Fruit fly (Drosophila melanogaster): ENCODE results near the gene Mdh1.
A peak's percentile ranks its signal among the peaks of the same experiment; 100 is the strongest.

Gene Mdh1

DNA sequence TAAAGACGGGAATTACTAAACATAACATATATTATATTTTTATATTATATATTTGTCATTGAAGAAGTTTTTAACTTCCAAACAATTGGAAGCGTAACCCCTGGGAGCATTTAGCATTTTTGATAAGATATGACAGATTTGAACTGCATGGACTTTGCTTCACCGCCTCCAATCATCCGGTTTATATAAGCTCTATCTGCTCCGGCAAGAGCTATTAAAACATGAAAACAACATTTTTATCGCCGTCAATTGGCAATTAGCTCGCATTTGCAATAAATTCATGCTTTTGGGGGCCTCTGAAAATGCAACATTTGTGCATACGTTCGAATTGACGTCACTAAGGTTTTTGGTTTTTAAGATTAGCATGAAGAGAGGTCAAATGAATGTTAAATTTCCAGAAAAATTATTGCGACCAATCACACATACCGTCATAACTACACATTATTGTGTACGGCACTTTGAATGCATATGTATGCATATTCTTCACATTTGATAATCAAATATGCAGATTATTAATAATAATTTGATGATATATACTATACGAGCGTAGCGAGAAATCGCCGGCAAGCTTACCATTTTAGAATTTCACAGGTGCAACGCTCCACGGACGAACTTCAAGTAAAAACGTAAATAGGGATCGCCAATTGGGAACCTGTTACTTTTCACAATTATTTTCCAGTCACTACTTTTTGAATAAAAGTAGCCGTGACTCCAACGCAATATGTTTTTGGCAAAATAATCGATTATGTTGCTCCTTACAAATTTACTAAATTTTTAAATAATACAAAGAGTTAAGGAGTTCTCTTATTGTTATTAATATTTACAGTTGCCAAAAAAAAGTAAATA, at the start of gene Mdh1:
Mdh1 (minus strand) TSS at position 691 of the 846 bp plus-strand sequence.
- TF ChIP-seq Crg-1 (GFP tag; optimal IDR thresholded peaks at IDR 0.05) (no peak), kay (GFP tag; ENCODE audit: borderline replicate concordance) (peak; percentile 79), CG33017 (tag; optimal IDR thresholded peaks at IDR 0.05) (peak; percentile 25), bab1 (GFP tag; optimal IDR thresholded peaks at IDR 0.05) (peak; percentile 32), Mnt (GFP tag; optimal IDR thresholded peaks at IDR 0.05) (peak; percentile 28), CG11617 (GFP tag; optimal IDR thresholded peaks at IDR 0.05) (peak; percentile 5), CG12768 (GFP tag; optimal IDR thresholded peaks at IDR 0.05) (peak; percentile 19), CG7045 (GFP tag; optimal IDR thresholded peaks at IDR 0.05) (no peak)

DNA sequence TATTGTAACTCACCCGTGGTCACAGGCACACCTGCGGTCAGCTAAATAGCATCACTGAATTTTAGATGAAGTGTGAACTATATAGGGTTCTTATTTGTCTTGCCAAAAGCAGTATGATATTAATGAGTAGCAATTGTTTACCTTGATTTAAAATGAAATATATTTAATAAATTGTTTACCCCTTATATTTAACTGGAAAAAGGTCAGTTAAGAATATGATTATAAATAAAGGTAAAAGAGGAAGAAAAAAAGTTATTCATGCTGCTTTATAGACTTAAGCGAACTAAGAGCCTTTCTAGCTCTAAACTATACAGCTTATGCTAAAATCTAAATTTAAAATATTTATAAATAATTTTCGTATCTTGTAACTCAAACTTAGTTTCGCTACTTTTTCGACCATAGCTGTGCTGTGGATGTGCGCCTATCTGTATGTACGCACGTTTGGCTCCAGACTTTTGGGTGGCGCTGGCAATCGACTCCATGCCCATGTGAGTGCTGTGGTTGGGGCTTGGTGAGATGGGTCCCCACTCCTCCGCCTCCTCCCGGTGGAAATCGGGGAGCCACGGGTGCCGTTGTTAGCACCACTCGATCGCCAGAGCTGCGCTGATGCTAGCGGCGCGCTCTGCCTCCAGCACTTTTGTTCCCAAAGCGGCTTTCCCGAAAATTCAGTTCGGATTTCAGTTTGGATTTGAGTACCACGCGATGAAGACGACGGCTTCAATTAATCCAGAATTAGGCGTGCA, 46.1 kb upstream of the Mdh1 start, which contains the start of gene loh:
loh (plus strand) TSS at position 487 of the 743 bp plus-strand sequence.
- TF ChIP-seq CG11617 (GFP tag; optimal IDR thresholded peaks at IDR 0.05), result no peak
- no peak for TF ChIP-seq Hr96 (GFP tag; optimal IDR thresholded peaks at IDR 0.05)
- TF ChIP-seq kay (GFP tag; ENCODE audit: borderline replicate concordance), result no peak
- no peak for TF ChIP-seq Crg-1 (GFP tag; optimal IDR thresholded peaks at IDR 0.05)

DNA sequence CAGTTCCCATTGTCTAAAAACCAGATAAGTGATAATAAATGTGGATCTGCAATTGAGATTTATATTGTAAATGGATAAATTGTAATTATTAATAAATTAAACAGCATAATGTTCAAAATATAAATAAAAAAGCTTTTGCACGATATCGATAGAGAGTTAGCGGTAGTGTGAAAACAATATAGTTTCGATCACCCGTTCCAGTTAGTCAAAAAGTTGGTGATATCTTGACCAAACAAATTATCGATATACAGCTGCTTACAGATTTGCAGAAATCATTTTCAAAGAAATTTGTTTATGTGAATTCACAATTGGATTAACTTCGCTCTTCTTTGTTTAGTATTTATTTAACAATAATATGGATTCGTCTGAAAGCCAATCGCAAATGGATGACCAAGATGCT, 43.0 kb upstream of the Mdh1 start, which contains the start of gene Nse4:
Nse4 (plus strand) TSS at position 267 of the 400 bp plus-strand sequence.
- TF ChIP-seq Hr96 (GFP tag; optimal IDR thresholded peaks at IDR 0.05) (no peak), CG11617 (GFP tag; optimal IDR thresholded peaks at IDR 0.05) (no peak), toe (GFP tag; optimal IDR thresholded peaks at IDR 0.05) (no peak), Crg-1 (GFP tag; optimal IDR thresholded peaks at IDR 0.05) (no peak), cnc (optimal IDR thresholded peaks at IDR 0.05) (no peak), ovo (GFP tag; optimal IDR thresholded peaks at IDR 0.05) (no peak), CG12768 (GFP tag; optimal IDR thresholded peaks at IDR 0.05) (no peak), Clk (GFP tag; optimal IDR thresholded peaks at IDR 0.05) (no peak), kay (GFP tag; ENCODE audit: borderline replicate concordance) (no peak), cic (GFP tag; optimal IDR thresholded peaks at IDR 0.05) (no peak), CG33017 (tag; optimal IDR thresholded peaks at IDR 0.05) (no peak), Mnt (GFP tag; optimal IDR thresholded peaks at IDR 0.05) (no peak), CG7045 (GFP tag; optimal IDR thresholded peaks at IDR 0.05) (no peak), tj (GFP tag; optimal IDR thresholded peaks at IDR 0.05) (no peak), pad (GFP tag; optimal IDR thresholded peaks at IDR 0.05) (no peak), bab1 (GFP tag; optimal IDR thresholded peaks at IDR 0.05) (no peak), CG1620 (GFP tag; optimal IDR thresholded peaks at IDR 0.05) (no peak), CG14711 (tag; optimal IDR thresholded peaks at IDR 0.05) (no peak), CG7101 (tag; optimal IDR thresholded peaks at IDR 0.05) (no peak), CG5204 (GFP tag; optimal IDR thresholded peaks at IDR 0.05) (no peak)

DNA sequence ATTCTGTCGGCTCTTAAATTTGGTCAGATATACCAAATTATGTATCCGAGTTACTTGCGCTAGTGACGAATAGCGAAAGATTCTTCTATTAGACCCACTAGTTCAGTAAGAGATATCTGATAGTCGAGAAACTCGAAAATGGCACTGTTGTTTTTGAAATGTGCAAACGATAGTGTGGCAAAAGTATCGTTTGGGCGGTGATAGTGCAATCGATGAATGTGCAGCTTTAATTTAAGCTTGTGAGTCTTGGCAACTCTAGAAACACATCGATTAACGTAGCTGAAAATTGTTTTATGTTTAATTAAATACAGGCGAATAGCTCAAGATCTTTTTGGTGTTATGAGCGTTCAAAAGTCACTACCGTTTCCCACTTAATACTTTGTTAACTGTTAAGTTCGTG, 41.2 kb upstream of the Mdh1 start, which contains the start of gene STUB1:
STUB1 (plus strand) TSS at position 232 of the 400 bp plus-strand sequence.
- TF ChIP-seq Crg-1 (GFP tag; optimal IDR thresholded peaks at IDR 0.05) (no peak), CG33017 (tag; optimal IDR thresholded peaks at IDR 0.05) (no peak), Mnt (GFP tag; optimal IDR thresholded peaks at IDR 0.05) (no peak), bab1 (GFP tag; optimal IDR thresholded peaks at IDR 0.05) (peak; percentile 71), CG14711 (tag; optimal IDR thresholded peaks at IDR 0.05) (peak; percentile 95), CG7045 (GFP tag; optimal IDR thresholded peaks at IDR 0.05) (no peak)

DNA sequence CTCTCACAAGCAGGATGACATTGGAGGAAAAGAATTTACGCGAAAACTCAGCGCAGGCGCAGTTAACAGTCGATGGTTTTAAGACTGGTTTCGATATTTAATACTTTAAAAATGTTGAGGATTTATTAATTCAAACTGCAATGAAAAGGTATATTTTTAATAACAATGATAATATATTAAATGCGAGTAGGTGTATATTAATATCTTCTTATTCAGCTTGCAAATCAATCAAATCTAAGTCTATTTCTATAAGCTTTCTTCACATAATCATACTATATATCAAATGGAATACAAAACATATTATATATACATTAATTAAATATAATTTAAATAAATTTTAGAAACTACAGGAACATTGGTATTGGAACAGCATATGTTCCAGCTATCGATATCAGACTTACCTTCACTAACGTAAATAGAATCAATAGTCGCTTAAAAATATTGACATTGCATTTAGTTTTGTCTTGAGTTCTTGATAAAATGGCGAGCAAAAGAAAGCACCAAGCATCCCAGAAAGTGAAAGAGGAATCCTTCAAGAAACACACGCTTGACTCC, 39.6 kb upstream of the Mdh1 start, which contains the start of the genes TBC1D16 and holn1:
TBC1D16 (minus strand) TSS at position 51 of the 555 bp plus-strand sequence.
holn1 (plus strand) TSS at position 390 of the 555 bp plus-strand sequence.
- TF ChIP-seq bab1 (GFP tag; optimal IDR thresholded peaks at IDR 0.05), result no peak
- TF ChIP-seq CG12768 (GFP tag; optimal IDR thresholded peaks at IDR 0.05), result no peak
- no peak for TF ChIP-seq pad (GFP tag; optimal IDR thresholded peaks at IDR 0.05)
- TF ChIP-seq CG14711 (tag; optimal IDR thresholded peaks at IDR 0.05), result peak; percentile 21
- TF ChIP-seq ovo (GFP tag; optimal IDR thresholded peaks at IDR 0.05), result no peak
- no peak for TF ChIP-seq kay (GFP tag; ENCODE audit: borderline replicate concordance)
- TF ChIP-seq CG33017 (tag; optimal IDR thresholded peaks at IDR 0.05), result no peak
- peak; percentile 35 for TF ChIP-seq CG7101 (tag; optimal IDR thresholded peaks at IDR 0.05)

DNA sequence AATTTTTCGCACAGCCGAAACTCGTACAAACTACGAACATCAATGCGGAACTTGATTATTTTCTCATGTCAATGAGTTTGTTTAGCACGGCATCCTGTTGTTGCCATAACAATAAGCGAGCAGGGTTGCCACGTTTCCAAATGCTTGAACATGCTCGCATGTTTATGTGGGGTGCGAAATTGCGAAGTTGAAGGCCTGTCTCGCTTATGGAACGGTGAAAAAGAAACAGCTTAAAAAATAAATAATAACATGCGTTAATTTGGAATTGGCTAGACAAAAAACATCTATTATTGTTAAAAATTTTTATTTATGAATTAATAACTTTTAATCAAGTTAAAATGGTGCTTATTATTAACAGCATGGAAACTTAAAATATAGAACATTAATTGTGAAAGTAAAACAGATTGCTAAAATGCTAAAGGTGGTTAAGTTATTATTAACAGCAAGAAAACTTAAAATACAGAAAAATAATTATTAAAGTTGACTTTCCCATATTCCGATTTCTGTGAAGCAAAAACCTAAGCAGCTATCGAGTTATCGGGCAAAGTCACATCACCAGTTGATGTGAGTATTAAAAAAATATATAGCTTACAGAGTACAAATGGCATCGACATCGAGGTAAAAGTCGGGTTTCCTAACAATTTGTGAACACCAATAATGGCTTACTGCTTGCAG, 34.8 kb upstream of the Mdh1 start, which contains the start of the genes Bug22 and TfIIB:
Bug22 (minus strand) TSS at position 117 of the 675 bp plus-strand sequence.
TfIIB (plus strand) TSS at position 537 of the 675 bp plus-strand sequence.
- peak; percentile 30 for TF ChIP-seq ovo (GFP tag; optimal IDR thresholded peaks at IDR 0.05)
- TF ChIP-seq CG5204 (GFP tag; optimal IDR thresholded peaks at IDR 0.05), result no peak
- peak; percentile 24 for TF ChIP-seq Clk (GFP tag; optimal IDR thresholded peaks at IDR 0.05)
- peak; percentile 2 for TF ChIP-seq bab1 (GFP tag; optimal IDR thresholded peaks at IDR 0.05)
- TF ChIP-seq CG7101 (tag; optimal IDR thresholded peaks at IDR 0.05), result peak; percentile 75
- TF ChIP-seq cic (GFP tag; optimal IDR thresholded peaks at IDR 0.05), result no peak
- TF ChIP-seq pad (GFP tag; optimal IDR thresholded peaks at IDR 0.05), result peak; percentile 42
- peak; percentile 50 for TF ChIP-seq Crg-1 (GFP tag; optimal IDR thresholded peaks at IDR 0.05)
- peak; percentile 53 for TF ChIP-seq CG33017 (tag; optimal IDR thresholded peaks at IDR 0.05)
- TF ChIP-seq CG7045 (GFP tag; optimal IDR thresholded peaks at IDR 0.05), result peak; percentile 66
- peak; percentile 93 for TF ChIP-seq CG14711 (tag; optimal IDR thresholded peaks at IDR 0.05)
- TF ChIP-seq Hr96 (GFP tag; optimal IDR thresholded peaks at IDR 0.05), result no peak
- TF ChIP-seq tj (GFP tag; optimal IDR thresholded peaks at IDR 0.05), result peak; percentile 40
- no peak for TF ChIP-seq cnc (optimal IDR thresholded peaks at IDR 0.05)
- TF ChIP-seq CG1620 (GFP tag; optimal IDR thresholded peaks at IDR 0.05), result peak; percentile 63
- no peak for TF ChIP-seq kay (GFP tag; ENCODE audit: borderline replicate concordance)
- TF ChIP-seq CG11617 (GFP tag; optimal IDR thresholded peaks at IDR 0.05), result peak; percentile 83
- peak; percentile 86 for TF ChIP-seq Mnt (GFP tag; optimal IDR thresholded peaks at IDR 0.05)
- TF ChIP-seq CG12768 (GFP tag; optimal IDR thresholded peaks at IDR 0.05), result peak; percentile 64
